Worm (Caenorhabditis elegans) whole organism, young adult: ENCODE measurements around the gene C03B1.1.
A peak's percentile ranks its signal among the peaks of the same experiment; 100 is the strongest.

ENCODE experiments used
- B0336.3 ChIP-seq: fragments of 200-800 bp; sonication (Bioruptor generic); IDR thresholded peaks from 2 replicates; pipeline ENCODE4 v1.3.6; 2022; ENCODE audit warnings: missing genetic modification characterization, missing compliant biosample characterization
- F39B2.1 ChIP-seq: fragments of 200-800 bp; sonication (Bioruptor generic); IDR thresholded peaks from 2 replicates; pipeline ENCODE4 v1.3.6; 2022; ENCODE audit warnings: missing genetic modification reagents, missing genetic modification characterization, missing compliant biosample characterization
- F49E8.2 ChIP-seq: sonication (generic microtip); optimal IDR thresholded peaks from 3 replicates; lab custom pipeline; 2017; ENCODE audit warnings: missing genetic modification characterization, mild to moderate bottlenecking, missing compliant biosample characterization, antibody characterized with exemption, moderate library complexity; ENCODE audit not compliant: insufficient read depth
- F57C9.4 ChIP-seq: sonication (generic microtip); optimal IDR thresholded peaks from 2 replicates; lab custom pipeline; 2017; ENCODE audit warnings: mild to moderate bottlenecking, missing genetic modification characterization, missing compliant biosample characterization
- T26A5.8 ChIP-seq: sonication (generic microtip); optimal IDR thresholded peaks from 2 replicates; lab custom pipeline; 2016; ENCODE audit warnings: missing genetic modification characterization, missing compliant biosample characterization
- Y53G8AR.9 ChIP-seq: fragments of 200-800 bp; sonication (Bioruptor generic); conservative IDR thresholded peaks from 2 replicates; pipeline ENCODE4 v1.3.6; 2022; ENCODE audit warnings: missing genetic modification reagents, missing genetic modification characterization, missing compliant biosample characterization
- Y67H2A.10 ChIP-seq: fragments of 200-800 bp; sonication (Bioruptor generic); conservative IDR thresholded peaks from 2 replicates; pipeline ENCODE4 v1.3.6; 2022; ENCODE audit warnings: missing genetic modification reagents, missing genetic modification characterization, missing compliant biosample characterization
- ZK185.1 ChIP-seq: sonication (generic microtip); optimal IDR thresholded peaks from 2 replicates; lab custom pipeline; 2016; ENCODE audit warnings: mild to moderate bottlenecking, missing genetic modification characterization, missing compliant biosample characterization; ENCODE audit not compliant: poor library complexity, severe bottlenecking
- akir-1 ChIP-seq: fragments of 200-800 bp; sonication (Bioruptor generic); optimal IDR thresholded peaks from 2 replicates; lab custom pipeline; 2018; ENCODE audit warnings: mild to moderate bottlenecking, missing genetic modification characterization, moderate library complexity, missing compliant biosample characterization
- ama-1 ChIP-seq, 3 experiments: fragments of 150-350 bp in 1 of 3; sonication (generic microtip) in 2 of 3; optimal IDR thresholded peaks; 2 replicates each; lab custom pipeline; 2014 to 2018; ENCODE audit warnings: missing biosample characterization in 2 of 3, missing genetic modification characterization in 2 of 3, missing genetic modification reagents in 2 of 3
- aptf-2 ChIP-seq: fragments of 200-800 bp; sonication (Bioruptor generic); conservative IDR thresholded peaks from 2 replicates; pipeline ENCODE4 v1.3.6; 2022; ENCODE audit warnings: missing genetic modification reagents, missing genetic modification characterization, missing compliant biosample characterization
- attf-6 ChIP-seq: fragments of 200-800 bp; sonication (Bioruptor generic); IDR thresholded peaks from 2 replicates; pipeline ENCODE4 v1.3.6; 2022; ENCODE audit warnings: missing genetic modification reagents, missing genetic modification characterization, missing compliant biosample characterization
- ccch-3 ChIP-seq: fragments of 200-800 bp; sonication (Bioruptor generic); optimal IDR thresholded peaks from 2 replicates; lab custom pipeline; 2018; ENCODE audit warnings: mild to moderate bottlenecking, missing genetic modification characterization, missing compliant biosample characterization
- ceh-100 ChIP-seq: fragments of 200-800 bp; sonication (Bioruptor generic); IDR thresholded peaks from 2 replicates; pipeline ENCODE4 v1.3.6; 2022; ENCODE audit warnings: missing genetic modification reagents, missing genetic modification characterization, missing compliant biosample characterization
- ceh-58 ChIP-seq: fragments of 200-800 bp; sonication (Bioruptor generic); IDR thresholded peaks from 2 replicates; pipeline ENCODE4 v1.3.6; 2022; ENCODE audit warnings: missing genetic modification characterization, missing compliant biosample characterization
- ceh-79 ChIP-seq: sonication (generic microtip); optimal IDR thresholded peaks from 2 replicates; lab custom pipeline; 2017; ENCODE audit warnings: mild to moderate bottlenecking, missing genetic modification characterization, missing compliant biosample characterization
- dox-1 ChIP-seq: fragments of 200-800 bp; sonication (Bioruptor generic); IDR thresholded peaks from 2 replicates; pipeline ENCODE4 v1.3.6; 2022; ENCODE audit warnings: missing genetic modification reagents, missing genetic modification characterization, missing compliant biosample characterization
- egl-18 ChIP-seq: fragments of 200-800 bp; sonication (Bioruptor generic); IDR thresholded peaks from 2 replicates; pipeline ENCODE4 v1.3.6; 2022; ENCODE audit warnings: missing genetic modification reagents, missing genetic modification characterization, missing compliant biosample characterization
- egrh-3 ChIP-seq: fragments of 200-800 bp; sonication (Bioruptor generic); IDR thresholded peaks from 2 replicates; pipeline ENCODE4 v1.3.6; 2022; ENCODE audit warnings: missing genetic modification reagents, missing genetic modification characterization, missing compliant biosample characterization
- fkh-3 ChIP-seq: sonication (generic microtip); optimal IDR thresholded peaks from 2 replicates; lab custom pipeline; 2016; ENCODE audit warnings: mild to moderate bottlenecking, missing genetic modification characterization, missing compliant biosample characterization
- hrde-1 ChIP-seq: sonication (generic microtip); optimal IDR thresholded peaks from 2 replicates; lab custom pipeline; 2016; ENCODE audit warnings: missing genetic modification characterization, mild to moderate bottlenecking, missing compliant biosample characterization, moderate library complexity, missing genotype, missing genetic modification reagents, borderline replicate concordance
- hsf-1 ChIP-seq: fragments of 200-800 bp; sonication (Bioruptor generic); IDR thresholded peaks from 2 replicates; pipeline ENCODE4 v1.3.6; 2022; ENCODE audit warnings: missing genetic modification reagents, missing genetic modification characterization, missing compliant biosample characterization
- lag-1 ChIP-seq: fragments of 200-800 bp; sonication (Bioruptor generic); IDR thresholded peaks from 2 replicates; pipeline ENCODE4 v1.3.6; 2022; ENCODE audit warnings: missing genetic modification reagents, missing genetic modification characterization, missing compliant biosample characterization
- lin-26 ChIP-seq: fragments of 200-800 bp; sonication (Bioruptor generic); IDR thresholded peaks from 2 replicates; pipeline ENCODE4 v1.3.6; 2022; ENCODE audit warnings: missing genetic modification reagents, missing genetic modification characterization, missing compliant biosample characterization
- lsy-27 ChIP-seq: sonication (generic microtip); optimal IDR thresholded peaks from 2 replicates; lab custom pipeline; 2017; ENCODE audit warnings: missing genetic modification characterization, mild to moderate bottlenecking, missing compliant biosample characterization, antibody characterized with exemption, missing genotype, borderline replicate concordance; ENCODE audit not compliant: insufficient read depth
- mel-28 ChIP-seq: sonication (generic microtip); optimal IDR thresholded peaks from 2 replicates; lab custom pipeline; 2016; ENCODE audit warnings: borderline replicate concordance, mild to moderate bottlenecking, missing genetic modification characterization, missing compliant biosample characterization
- nhr-120 ChIP-seq: fragments of 200-800 bp; sonication (Bioruptor generic); IDR thresholded peaks from 2 replicates; pipeline ENCODE4 v1.3.6; 2022; ENCODE audit warnings: missing genetic modification characterization, missing compliant biosample characterization
- pbrm-1 ChIP-seq: fragments of 200-800 bp; sonication (Bioruptor generic); IDR thresholded peaks from 2 replicates; pipeline ENCODE4 v1.3.6; 2022; ENCODE audit warnings: missing genetic modification reagents, missing genetic modification characterization, missing compliant biosample characterization
- pha-4 ChIP-seq: fragments of 150-350 bp; sonication (generic microtip); optimal IDR thresholded peaks from 2 replicates; lab custom pipeline; 2014; ENCODE audit warnings: missing biosample characterization, missing genetic modification reagents, missing genetic modification characterization
- rcor-1 ChIP-seq: fragments of 200-800 bp; sonication (Bioruptor generic); IDR thresholded peaks from 2 replicates; pipeline ENCODE4 v1.3.6; 2022; ENCODE audit warnings: missing genetic modification reagents, missing genetic modification characterization, missing compliant biosample characterization
- rec-8 ChIP-seq, 2 experiments: sonication (generic microtip); optimal IDR thresholded peaks; 2 replicates each; lab custom pipeline; 2016; ENCODE audit warnings: mild to moderate bottlenecking in 2 of 2, missing genetic modification characterization in 2 of 2, missing genetic modification reagents in 2 of 2, missing genotype in 2 of 2, missing biosample characterization in 1 of 2, missing compliant biosample characterization in 1 of 2, moderate library complexity in 1 of 2
- repo-1 ChIP-seq: sonication (generic microtip); optimal IDR thresholded peaks from 2 replicates; lab custom pipeline; 2017; ENCODE audit warnings: mild to moderate bottlenecking, missing genetic modification characterization, missing compliant biosample characterization
- snpc-1.1 ChIP-seq: sonication (generic microtip); optimal IDR thresholded peaks from 2 replicates; lab custom pipeline; 2017; ENCODE audit warnings: missing genetic modification characterization, mild to moderate bottlenecking, missing compliant biosample characterization, antibody characterized with exemption, moderate library complexity, missing genotype, missing genetic modification reagents; ENCODE audit not compliant: insufficient read depth
- snpc-1.3 ChIP-seq: sonication (generic microtip); optimal IDR thresholded peaks from 2 replicates; lab custom pipeline; 2017; ENCODE audit warnings: missing genetic modification characterization, mild to moderate bottlenecking, missing compliant biosample characterization, antibody characterized with exemption, moderate library complexity, missing genotype, missing genetic modification reagents; ENCODE audit not compliant: insufficient read depth
- snpc-4 ChIP-seq, 5 experiments: fragments of 150-350 bp in 1 of 5; sonication (generic microtip) in 4 of 5; optimal IDR thresholded peaks; 2 replicates each; lab custom pipeline; 2014 to 2018; ENCODE audit warnings: missing genetic modification characterization in 5 of 5, missing biosample characterization in 3 of 5, antibody characterized with exemption in 2 of 5, mild to moderate bottlenecking in 2 of 5, missing compliant biosample characterization in 2 of 5, missing genotype in 2 of 5, moderate library complexity in 2 of 5, missing genetic modification reagents in 1 of 5
- somi-1 ChIP-seq: fragments of 200-800 bp; sonication (Bioruptor generic); optimal IDR thresholded peaks from 2 replicates; lab custom pipeline; 2018; ENCODE audit warnings: mild to moderate bottlenecking, missing genetic modification characterization, missing compliant biosample characterization
- tbx-9 ChIP-seq: sonication (generic microtip); optimal IDR thresholded peaks from 2 replicates; lab custom pipeline; 2016; ENCODE audit warnings: borderline replicate concordance, missing genetic modification characterization, inconsistent platforms, missing compliant biosample characterization
- tlf-1 ChIP-seq: fragments of 200-800 bp; sonication (Bioruptor generic); optimal IDR thresholded peaks from 2 replicates; lab custom pipeline; 2018; ENCODE audit warnings: mild to moderate bottlenecking, missing genetic modification characterization, missing compliant biosample characterization
- unc-130 ChIP-seq: sonication (generic microtip); optimal IDR thresholded peaks from 2 replicates; lab custom pipeline; 2016; ENCODE audit warnings: missing genetic modification reagents, missing genetic modification characterization, missing compliant biosample characterization
- zfh-2 ChIP-seq: fragments of 200-800 bp; sonication (Bioruptor generic); conservative IDR thresholded peaks from 2 replicates; pipeline ENCODE4 v1.3.6; 2022; ENCODE audit warnings: missing genetic modification reagents, missing genetic modification characterization, missing compliant biosample characterization
- ztf-18 ChIP-seq: sonication (generic microtip); optimal IDR thresholded peaks from 2 replicates; lab custom pipeline; 2016; ENCODE audit warnings: missing genotype, mild to moderate bottlenecking, missing genetic modification characterization, missing compliant biosample characterization
- ztf-22 ChIP-seq: fragments of 200-800 bp; sonication (Bioruptor generic); optimal IDR thresholded peaks from 2 replicates; lab custom pipeline; 2018; ENCODE audit warnings: mild to moderate bottlenecking, missing genetic modification characterization, moderate library complexity, missing compliant biosample characterization

C03B1.1 gene

ce11 chrX:6329542-6330029 is 45.0 kb upstream of the C03B1.1 start:
- TF ChIP-seq zfh-2 (GFP tag; lab: Robert Waterston, UW), result 0 out of 2 replicates have a peak, but pooled peaks have one; percentile 19
- TF ChIP-seq egrh-3, result peak; percentile 97

ce11 chrX:6331409-6331808 is 43.1 kb upstream of the C03B1.1 start, which contains the start of gene col-170:
TSS of gene col-170 (plus strand) at chrX:6331709.
- TF ChIP-seq dox-1, result no peak
- TF ChIP-seq hrde-1 (tag; lab: Kevin White, UChicago), result no peak
- TF ChIP-seq F57C9.4 (tag; lab: Kevin White, UChicago), result no peak
- TF ChIP-seq pha-4 (tag; lab: Kevin White, UChicago), result no peak
- TF ChIP-seq tbx-9, result no peak
- TF ChIP-seq Y67H2A.10 (GFP tag; lab: Robert Waterston, UW), result no peak
- TF ChIP-seq attf-6 (GFP tag; lab: Robert Waterston, UW), result no peak
- TF ChIP-seq ztf-18 (tag; lab: Kevin White, UChicago), result no peak
- TF ChIP-seq snpc-1.1, result no peak
- TF ChIP-seq lag-1, result no peak
- TF ChIP-seq pbrm-1 (GFP tag; lab: Robert Waterston, UW), result no peak
- TF ChIP-seq akir-1, result no peak
- no peak for TF ChIP-seq rcor-1 (GFP tag; lab: Robert Waterston, UW)
- TF ChIP-seq ceh-58 (GFP tag; lab: Robert Waterston, UW), result no peak
- no peak for TF ChIP-seq zfh-2 (GFP tag; lab: Robert Waterston, UW)
- no peak for TF ChIP-seq repo-1 (tag; lab: Kevin White, UChicago)
- TF ChIP-seq F49E8.2, result no peak
- TF ChIP-seq B0336.3, result no peak
- no peak for TF ChIP-seq lsy-27 (tag; lab: Kevin White, UChicago)

ce11 chrX:6333998-6334397 is 40.6 kb upstream of the C03B1.1 start, which contains the start of gene col-171:
TSS of gene col-171 (plus strand) at chrX:6334298.
- no peak for TF ChIP-seq somi-1
- no peak for TF ChIP-seq ccch-3 (GFP tag; lab: Kevin White, UChicago)
- TF ChIP-seq aptf-2 (GFP tag; lab: Robert Waterston, UW), result no peak
- TF ChIP-seq egrh-3, result no peak
- TF ChIP-seq ceh-79 (tag; lab: Kevin White, UChicago), result no peak
- no peak for TF ChIP-seq rec-8 (tag; optimal IDR thresholded peaks at IDR 0.05; lab: Kevin White, UChicago)

ce11 chrX:6334602-6335001 is 39.9 kb upstream of the C03B1.1 start:
- TF ChIP-seq lin-26 (GFP tag; lab: Robert Waterston, UW), result 0 out of 2 replicates have a peak, but pooled peaks have one; percentile 20
- TF ChIP-seq T26A5.8 (tag; lab: Kevin White, UChicago), result no peak
- no peak for TF ChIP-seq Y53G8AR.9 (GFP tag; lab: Robert Waterston, UW)
- no peak for TF ChIP-seq ZK185.1 (tag; lab: Kevin White, UChicago)
- TF ChIP-seq ceh-100 (GFP tag; lab: Robert Waterston, UW), result no peak
- no peak for TF ChIP-seq unc-130 (GFP tag; lab: Kevin White, UChicago)
- no peak for TF ChIP-seq hsf-1 (GFP tag; lab: Robert Waterston, UW)
- TF ChIP-seq F39B2.1, result no peak
- TF ChIP-seq tlf-1 (GFP tag; lab: Kevin White, UChicago), result no peak
- TF ChIP-seq ceh-79 (tag; lab: Kevin White, UChicago), result peak; percentile 16
- TF ChIP-seq fkh-3 (tag; lab: Kevin White, UChicago), result no peak
- TF ChIP-seq snpc-1.3 (tag; lab: Kevin White, UChicago), result no peak
- peak; percentile 58; the same call in 1 of the 2 replicates for TF ChIP-seq egrh-3
- no peak for TF ChIP-seq mel-28 (tag; lab: Kevin White, UChicago)
- no peak for TF ChIP-seq egl-18 (GFP tag; lab: Robert Waterston, UW)
- no peak for TF ChIP-seq ztf-22
- TF ChIP-seq snpc-4 (GFP tag; optimal IDR thresholded peaks at IDR 0.05; lab: Kevin White, UChicago), result no peak
- TF ChIP-seq snpc-4 (tag; optimal IDR thresholded peaks at IDR 0.05; lab: Kevin White, UChicago), result no peak
- no peak for TF ChIP-seq ama-1 (optimal IDR thresholded peaks at IDR 0.05; lab: Kevin White, UChicago)
- no peak for TF ChIP-seq ama-1 (GFP tag; optimal IDR thresholded peaks at IDR 0.05; lab: Kevin White, UChicago)
- no peak for TF ChIP-seq nhr-120 (GFP tag; lab: Robert Waterston, UW)
